Fruit fly (Drosophila melanogaster) Kc167 (cell line): ENCODE results near the gene CG11920.

Source experiments
- Myc ChIP-seq: fragments of >200 bp; optimal IDR thresholded peaks from 2 replicates; lab custom pipeline; 2017; ENCODE audit warnings: missing external identifiers
- Sin3A ChIP-seq: fragments of >200 bp; optimal IDR thresholded peaks from 2 replicates; lab custom pipeline; 2018; ENCODE audit warnings: missing external identifiers
- insv ChIP-seq: fragments of >200 bp; optimal IDR thresholded peaks from 3 replicates; lab custom pipeline; 2018; ENCODE audit warnings: missing external identifiers
- psq ChIP-seq: fragments of >200 bp; optimal IDR thresholded peaks from 2 replicates; lab custom pipeline; 2017; ENCODE audit warnings: missing external identifiers
- ttk ChIP-seq: sonication (Bioruptor generic); optimal IDR thresholded peaks from 2 replicates; lab custom pipeline; 2017; ENCODE audit warnings: missing external identifiers

DNA sequence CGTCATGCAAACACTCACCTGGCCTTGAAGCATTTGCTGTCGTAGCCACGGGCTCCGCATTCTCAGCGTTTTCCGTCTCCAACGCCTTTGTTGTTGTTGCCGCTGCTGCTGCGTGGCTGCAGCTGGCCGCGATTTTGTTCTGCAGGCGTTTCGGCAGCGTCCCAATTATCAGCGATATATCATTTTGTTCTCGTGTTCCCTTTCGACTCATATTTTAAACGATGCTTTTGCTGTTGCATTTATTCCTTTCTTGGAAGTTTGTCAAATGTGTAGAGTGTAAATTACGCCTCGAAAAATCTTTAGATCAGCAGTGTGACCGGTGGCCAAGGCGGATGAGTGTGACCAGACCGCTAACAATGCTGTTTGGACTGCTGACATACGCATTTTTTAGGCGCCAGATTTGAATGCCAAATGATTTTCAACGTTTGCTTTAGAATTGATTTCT lies 41.5 kb upstream of the CG11920 start, which contains the start of gene Smg6:
- TF ChIP-seq ttk (lab: Kevin White, UChicago) (no peak), Myc (lab: Kevin White, UChicago) (no peak), Sin3A (lab: Kevin White, UChicago) (no peak), psq (lab: Kevin White, UChicago) (no peak), insv (lab: Kevin White, UChicago) (no peak)
